Worm (Caenorhabditis elegans) whole organism, mixed stage, embryonic: ENCODE measurements around the gene sre-52.
"Not testable (repeated sequence)": the region's sequence is repeated elsewhere in the genome, so short reads cannot be mapped to it uniquely, and the experiment has no call there.

Experiments
- M03D4.4 ChIP-seq: sonication (generic microtip); optimal IDR thresholded peaks from 2 replicates; lab custom pipeline; 2017; ENCODE audit warnings: mild to moderate bottlenecking, missing genetic modification characterization, missing compliant biosample characterization
- bed-3 ChIP-seq: fragments of 200-800 bp; sonication (Bioruptor generic); optimal IDR thresholded peaks from 3 replicates; lab custom pipeline; 2018; ENCODE audit warnings: mild to moderate bottlenecking, missing genetic modification characterization, moderate library complexity, missing compliant biosample characterization
- blmp-1 ChIP-seq: fragments of 150-350 bp; optimal IDR thresholded peaks from 2 replicates; lab custom pipeline; 2014; ENCODE audit warnings: missing biosample characterization, missing genetic modification characterization
- ceh-43 ChIP-seq: fragments of 200-800 bp; sonication (Bioruptor generic); optimal IDR thresholded peaks from 2 replicates; lab custom pipeline; 2018; ENCODE audit warnings: mild to moderate bottlenecking, missing genetic modification characterization, moderate library complexity, missing compliant biosample characterization
- ceh-83 ChIP-seq: fragments of 200-800 bp; sonication (Bioruptor generic); optimal IDR thresholded peaks from 2 replicates; lab custom pipeline; 2018; ENCODE audit warnings: mild to moderate bottlenecking, missing genetic modification characterization, missing compliant biosample characterization
- ces-1 ChIP-seq: fragments of 150-350 bp; optimal IDR thresholded peaks from 2 replicates; lab custom pipeline; 2014; ENCODE audit warnings: missing biosample characterization, missing genetic modification reagents, missing genetic modification characterization
- drap-1 ChIP-seq: fragments of 200-800 bp; sonication (Bioruptor generic); optimal IDR thresholded peaks from 3 replicates; lab custom pipeline; 2018; ENCODE audit warnings: mild to moderate bottlenecking, missing genetic modification characterization, missing compliant biosample characterization
- elt-3 ChIP-seq: fragments of 150-350 bp; optimal IDR thresholded peaks from 2 replicates; lab custom pipeline; 2014; ENCODE audit warnings: missing biosample characterization, missing genetic modification characterization
- flh-1 ChIP-seq: fragments of 200-800 bp; sonication (Bioruptor generic); optimal IDR thresholded peaks from 2 replicates; lab custom pipeline; 2018; ENCODE audit warnings: mild to moderate bottlenecking, missing genetic modification characterization, moderate library complexity, missing compliant biosample characterization
- hlh-1 ChIP-seq: fragments of 150-350 bp; optimal IDR thresholded peaks from 2 replicates; lab custom pipeline; 2014; ENCODE audit warnings: missing biosample characterization, missing genetic modification reagents, missing genetic modification characterization
- lin-13 ChIP-seq: fragments of 150-350 bp; optimal IDR thresholded peaks from 2 replicates; lab custom pipeline; 2014; ENCODE audit warnings: missing biosample characterization, missing genetic modification characterization
- lin-32 ChIP-seq: fragments of 200-800 bp; sonication (Bioruptor generic); optimal IDR thresholded peaks from 2 replicates; lab custom pipeline; 2018; ENCODE audit warnings: mild to moderate bottlenecking, missing genetic modification characterization, missing compliant biosample characterization
- lsy-2 ChIP-seq: fragments of 150-350 bp; optimal IDR thresholded peaks from 2 replicates; lab custom pipeline; 2014; ENCODE audit warnings: missing biosample characterization, missing genetic modification characterization
- mab-5 ChIP-seq: fragments of 150-350 bp; optimal IDR thresholded peaks from 2 replicates; lab custom pipeline; 2014; ENCODE audit warnings: missing biosample characterization, missing genetic modification characterization
- mep-1 ChIP-seq: fragments of 150-350 bp; optimal IDR thresholded peaks from 2 replicates; lab custom pipeline; 2017; ENCODE audit warnings: missing biosample characterization, missing genetic modification reagents, missing genetic modification characterization, inconsistent platforms
- mls-2 ChIP-seq: sonication (generic microtip); optimal IDR thresholded peaks from 2 replicates; lab custom pipeline; 2016; ENCODE audit warnings: mild to moderate bottlenecking, missing genetic modification characterization, moderate library complexity, missing compliant biosample characterization
- nhr-12 ChIP-seq: fragments of 150-350 bp; optimal IDR thresholded peaks from 2 replicates; lab custom pipeline; 2014; ENCODE audit warnings: missing biosample characterization, missing genetic modification characterization
- nhr-2 ChIP-seq: fragments of 150-350 bp; optimal IDR thresholded peaks from 2 replicates; lab custom pipeline; 2014; ENCODE audit warnings: missing biosample characterization, missing genetic modification characterization
- nhr-237 ChIP-seq: fragments of 150-350 bp; optimal IDR thresholded peaks from 2 replicates; lab custom pipeline; 2014; ENCODE audit warnings: missing biosample characterization, missing genetic modification characterization
- nhr-28 ChIP-seq: fragments of 150-350 bp; optimal IDR thresholded peaks from 2 replicates; lab custom pipeline; 2014; ENCODE audit warnings: missing biosample characterization, missing genetic modification characterization
- pha-4 ChIP-seq: fragments of 150-350 bp; optimal IDR thresholded peaks from 2 replicates; lab custom pipeline; 2018; ENCODE audit warnings: missing biosample characterization, missing genetic modification reagents, missing genetic modification characterization
- sem-2 ChIP-seq: fragments of 200-800 bp; sonication (Bioruptor generic); optimal IDR thresholded peaks from 2 replicates; lab custom pipeline; 2018; ENCODE audit warnings: mild to moderate bottlenecking, missing genetic modification characterization, missing compliant biosample characterization
- snpc-4 ChIP-seq: fragments of 150-350 bp; optimal IDR thresholded peaks from 2 replicates; lab custom pipeline; 2014; ENCODE audit warnings: missing biosample characterization, missing genetic modification characterization
- sptf-1 ChIP-seq: sonication (generic microtip); optimal IDR thresholded peaks from 2 replicates; lab custom pipeline; 2017; ENCODE audit warnings: mild to moderate bottlenecking, missing genetic modification characterization, moderate library complexity, missing compliant biosample characterization
- tbx-8 ChIP-seq: fragments of 200-800 bp; sonication (Bioruptor generic); optimal IDR thresholded peaks from 2 replicates; lab custom pipeline; 2018; ENCODE audit warnings: mild to moderate bottlenecking, missing genetic modification characterization, moderate library complexity, missing compliant biosample characterization
- unc-120 ChIP-seq: sonication (generic microtip); optimal IDR thresholded peaks from 2 replicates; lab custom pipeline; 2017; ENCODE audit warnings: missing genetic modification characterization, missing compliant biosample characterization; ENCODE audit not compliant: poor library complexity, severe bottlenecking
- unc-62 ChIP-seq: fragments of 150-350 bp; optimal IDR thresholded peaks from 2 replicates; lab custom pipeline; 2014; ENCODE audit warnings: missing biosample characterization, missing genetic modification reagents, missing genetic modification characterization
- zip-8 ChIP-seq: fragments of 150-350 bp; optimal IDR thresholded peaks from 2 replicates; lab custom pipeline; 2014; ENCODE audit warnings: missing biosample characterization, missing genetic modification characterization
- ztf-11 ChIP-seq: fragments of 150-350 bp; optimal IDR thresholded peaks from 2 replicates; lab custom pipeline; 2014; ENCODE audit warnings: missing biosample characterization, missing genetic modification characterization

Gene sre-52

ce11 chrII:12302354-12302753 lies 33.2 kb upstream of the sre-52 start, which contains the start of gene C50E10.1:
C50E10.1 (minus strand) TSS chrII:12302454.
- no peak for TF ChIP-seq sem-2
- TF ChIP-seq unc-62 (GFP tag; lab: Kevin White, UChicago), result no peak
- no peak for TF ChIP-seq ceh-83 (GFP tag; lab: Kevin White, UChicago)
- no peak for TF ChIP-seq mls-2 (tag; lab: Kevin White, UChicago)
- no peak for TF ChIP-seq tbx-8 (GFP tag; lab: Kevin White, UChicago)
- no peak for TF ChIP-seq zip-8 (tag; lab: Kevin White, UChicago)
- TF ChIP-seq nhr-237 (tag; lab: Kevin White, UChicago), result no peak
- no peak for TF ChIP-seq nhr-2 (tag; lab: Kevin White, UChicago)
- TF ChIP-seq blmp-1 (tag; lab: Kevin White, UChicago), result no peak
- TF ChIP-seq nhr-28 (tag; lab: Kevin White, UChicago), result no peak
- no peak for TF ChIP-seq mab-5
- no peak for TF ChIP-seq lin-13
- no peak for TF ChIP-seq elt-3
- no peak for TF ChIP-seq ces-1 (GFP tag; lab: Kevin White, UChicago)
- no peak for TF ChIP-seq ceh-43 (GFP tag; lab: Kevin White, UChicago)
- TF ChIP-seq mep-1 (tag; lab: Kevin White, UChicago), result no peak

- TF ChIP-seq sptf-1 (no peak), lsy-2 (no peak), mab-5 (no peak), M03D4.4 (tag; lab: Kevin White, UChicago) (no peak), drap-1 (GFP tag; lab: Kevin White, UChicago) (no peak)
Observed at ce11 chrII:12303142-12303541, 32.4 kb upstream of the sre-52 start, which contains the start of gene sre-50. sre-50 (plus strand) TSS chrII:12303525.

ce11 chrII:12309614-12310013 lies 25.9 kb upstream of the sre-52 start, which contains the start of gene C50E10.2:
C50E10.2 (minus strand) TSS chrII:12309714.
- TF ChIP-seq nhr-237 (tag; lab: Kevin White, UChicago) (no peak), flh-1 (no peak), sem-2 (no peak), ceh-43 (GFP tag; lab: Kevin White, UChicago) (no peak), bed-3 (GFP tag; lab: Kevin White, UChicago) (no peak), elt-3 (no peak), pha-4 (tag; lab: Kevin White, UChicago) (no peak)

ce11 chrII:12311560-12311959 lies 24.0 kb upstream of the sre-52 start, which contains the start of gene sre-51:
sre-51 (plus strand) TSS chrII:12311860.
- TF ChIP-seq tbx-8 (GFP tag; lab: Kevin White, UChicago) (no peak), nhr-237 (tag; lab: Kevin White, UChicago) (no peak), bed-3 (GFP tag; lab: Kevin White, UChicago) (no peak), zip-8 (tag; lab: Kevin White, UChicago) (no peak), flh-1 (no peak), hlh-1 (no peak), snpc-4 (tag; lab: Kevin White, UChicago) (no peak), ceh-43 (GFP tag; lab: Kevin White, UChicago) (no peak), nhr-12 (no peak), ces-1 (GFP tag; lab: Kevin White, UChicago) (no peak), unc-120 (tag; lab: Kevin White, UChicago) (no peak)
- TF ChIP-seq, all 35 proteins: peak for 0

- not testable (repeated sequence) for TF ChIP-seq flh-1; lin-13; ces-1 (GFP tag; lab: Kevin White, UChicago)
- TF ChIP-seq, all 35 proteins: peak for 0; not testable (repeated sequence) for 35
Observed at ce11 chrII:12318541-12318940, 17.0 kb upstream of the sre-52 start, which contains the start of gene sre-49. sre-49 (plus strand) TSS chrII:12318841.

ce11 chrII:12323305-12323704 lies 12.2 kb upstream of the sre-52 start, which contains the start of gene sre-53:
sre-53 (minus strand) TSS chrII:12323405.
- no peak for TF ChIP-seq blmp-1 (tag; lab: Kevin White, UChicago)
- TF ChIP-seq ztf-11 (tag; lab: Kevin White, UChicago), result no peak
- TF ChIP-seq mls-2 (tag; lab: Kevin White, UChicago), result no peak
- no peak for TF ChIP-seq drap-1 (GFP tag; lab: Kevin White, UChicago)
- TF ChIP-seq snpc-4 (tag; lab: Kevin White, UChicago), result no peak
- no peak for TF ChIP-seq hlh-1
- no peak for TF ChIP-seq sem-2
- no peak for TF ChIP-seq ceh-43 (GFP tag; lab: Kevin White, UChicago)
- TF ChIP-seq lin-32, result no peak
- TF ChIP-seq mab-5, result no peak
- TF ChIP-seq tbx-8 (GFP tag; lab: Kevin White, UChicago), result no peak
- TF ChIP-seq lin-13, result no peak
